Worm (Caenorhabditis elegans): ENCODE measurements around the gene mct-5.

Gene mct-5

DNA sequence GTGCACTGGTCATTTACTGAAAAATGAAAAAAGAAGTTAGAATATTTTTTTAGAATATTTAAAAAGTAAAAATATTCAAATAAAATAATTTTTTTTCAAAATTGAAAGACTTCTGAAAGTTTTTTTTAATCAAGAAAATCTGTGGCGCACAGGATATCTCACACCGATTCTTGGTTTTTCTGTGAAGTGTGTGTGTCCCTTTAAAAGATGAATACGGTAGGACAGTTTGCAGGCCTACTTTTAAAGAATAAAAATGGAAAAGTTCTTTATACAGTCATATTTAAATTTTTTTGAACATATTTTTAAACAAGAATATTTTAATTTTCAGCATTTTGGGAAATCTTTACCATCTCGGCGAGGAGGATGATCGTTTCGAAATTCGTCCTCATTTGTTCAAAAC is at the start of gene mct-5:
TSS of gene mct-5 (minus strand) at position 16 of the 400 bp plus-strand sequence.
- TF ChIP-seq ztf-29 (GFP tag; IDR thresholded peaks at IDR 0.05) (no peak), ref-1 (GFP tag; conservative IDR thresholded peaks at IDR 0.05) (no peak), cog-1 (tag; optimal IDR thresholded peaks at IDR 0.05) (no peak), flt-1 (GFP tag; IDR thresholded peaks at IDR 0.05) (no peak), ztf-23 (GFP tag; IDR thresholded peaks at IDR 0.05) (no peak), tab-1 (GFP tag; IDR thresholded peaks at IDR 0.05) (no peak), klf-2 (GFP tag; conservative IDR thresholded peaks at IDR 0.05) (no peak), T22C8.4 (GFP tag; IDR thresholded peaks at IDR 0.05) (no peak), med-1 (GFP tag; optimal IDR thresholded peaks at IDR 0.05; ENCODE audit: insufficient read depth) (no peak)

DNA sequence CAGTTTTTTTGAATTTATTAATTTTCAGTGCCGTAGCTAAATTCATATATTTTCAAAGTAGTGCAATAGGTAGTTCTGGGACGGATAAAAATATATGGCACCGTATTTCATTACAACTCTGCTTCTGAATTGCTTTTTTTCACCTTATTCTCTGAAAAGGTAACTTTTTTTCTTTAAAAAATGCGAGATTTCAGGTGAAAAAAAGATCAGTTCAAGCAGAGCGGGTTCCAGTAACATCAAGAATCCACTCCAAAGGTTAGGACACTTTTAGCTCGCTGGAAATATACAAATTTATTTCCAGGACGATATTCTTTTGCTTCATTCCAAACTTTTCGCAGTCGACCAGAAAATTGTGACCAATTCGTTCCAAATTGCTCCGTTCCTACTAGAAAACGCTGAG is 49.7 kb upstream of the mct-5 start, which contains the start of gene T07F8.1:
TSS of gene T07F8.1 (plus strand) at position 301 of the 400 bp plus-strand sequence.
- TF ChIP-seq med-1 (GFP tag; optimal IDR thresholded peaks at IDR 0.05; ENCODE audit: insufficient read depth) (no peak), ref-1 (GFP tag; conservative IDR thresholded peaks at IDR 0.05) (no peak), ztf-23 (GFP tag; IDR thresholded peaks at IDR 0.05) (no peak), T22C8.4 (GFP tag; IDR thresholded peaks at IDR 0.05) (no peak), flt-1 (GFP tag; IDR thresholded peaks at IDR 0.05) (no peak), tab-1 (GFP tag; IDR thresholded peaks at IDR 0.05) (no peak), ztf-29 (GFP tag; IDR thresholded peaks at IDR 0.05) (no peak), klf-2 (GFP tag; conservative IDR thresholded peaks at IDR 0.05) (no peak), cog-1 (tag; optimal IDR thresholded peaks at IDR 0.05) (no peak)

DNA sequence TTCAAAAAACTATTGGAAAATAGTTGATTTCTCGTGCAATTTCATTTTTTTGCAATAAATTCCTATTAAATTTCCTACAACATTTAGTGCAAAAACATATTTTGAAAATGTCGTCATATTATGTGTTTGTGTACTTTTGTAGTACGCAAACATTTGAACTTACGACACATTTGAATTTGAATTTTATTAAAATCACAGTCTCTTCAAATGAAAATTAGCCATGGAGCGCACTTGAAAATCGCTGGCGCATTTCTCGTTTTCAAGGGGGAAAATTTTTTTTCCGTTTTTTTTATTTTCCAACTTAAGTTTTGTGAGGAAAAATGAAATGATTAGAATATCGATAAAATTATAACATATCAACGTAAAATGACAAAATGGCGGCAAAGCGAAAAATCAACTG is 49.2 kb upstream of the mct-5 start:
- TF ChIP-seq ztf-23 (GFP tag; IDR thresholded peaks at IDR 0.05) (no peak), klf-2 (GFP tag; conservative IDR thresholded peaks at IDR 0.05) (no peak), cog-1 (tag; optimal IDR thresholded peaks at IDR 0.05) (no peak), ztf-29 (GFP tag; IDR thresholded peaks at IDR 0.05) (no peak), T22C8.4 (GFP tag; IDR thresholded peaks at IDR 0.05) (no peak), med-1 (GFP tag; optimal IDR thresholded peaks at IDR 0.05; ENCODE audit: insufficient read depth) (no peak), flt-1 (GFP tag; IDR thresholded peaks at IDR 0.05) (no peak), ref-1 (GFP tag; conservative IDR thresholded peaks at IDR 0.05) (no peak), tab-1 (GFP tag; IDR thresholded peaks at IDR 0.05) (no peak)

DNA sequence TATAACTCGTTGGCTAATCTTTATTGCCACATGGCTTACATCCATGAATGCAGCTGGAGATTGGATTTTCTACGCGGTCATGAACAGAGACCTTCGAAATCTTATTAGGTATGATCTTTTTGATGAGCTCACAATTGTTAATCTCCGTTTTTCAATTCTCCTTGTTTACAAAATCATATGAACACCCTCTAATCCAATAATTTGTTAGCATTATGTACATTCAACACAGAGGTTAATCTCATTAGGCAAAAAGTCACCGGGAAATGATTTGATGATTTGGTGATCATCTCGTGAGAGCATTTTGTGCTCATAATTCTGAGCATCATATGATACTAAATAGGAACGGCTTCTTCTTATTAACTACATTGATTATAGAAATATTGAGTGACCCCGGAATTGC is 47.8 kb upstream of the mct-5 start:
- TF ChIP-seq klf-2 (GFP tag; conservative IDR thresholded peaks at IDR 0.05) (no peak), cog-1 (tag; optimal IDR thresholded peaks at IDR 0.05) (no peak), ztf-23 (GFP tag; IDR thresholded peaks at IDR 0.05) (no peak), T22C8.4 (GFP tag; IDR thresholded peaks at IDR 0.05) (no peak), ztf-29 (GFP tag; IDR thresholded peaks at IDR 0.05) (no peak), tab-1 (GFP tag; IDR thresholded peaks at IDR 0.05) (no peak), ref-1 (GFP tag; conservative IDR thresholded peaks at IDR 0.05) (no peak), med-1 (GFP tag; optimal IDR thresholded peaks at IDR 0.05; ENCODE audit: insufficient read depth) (no peak), flt-1 (GFP tag; IDR thresholded peaks at IDR 0.05) (no peak)

DNA sequence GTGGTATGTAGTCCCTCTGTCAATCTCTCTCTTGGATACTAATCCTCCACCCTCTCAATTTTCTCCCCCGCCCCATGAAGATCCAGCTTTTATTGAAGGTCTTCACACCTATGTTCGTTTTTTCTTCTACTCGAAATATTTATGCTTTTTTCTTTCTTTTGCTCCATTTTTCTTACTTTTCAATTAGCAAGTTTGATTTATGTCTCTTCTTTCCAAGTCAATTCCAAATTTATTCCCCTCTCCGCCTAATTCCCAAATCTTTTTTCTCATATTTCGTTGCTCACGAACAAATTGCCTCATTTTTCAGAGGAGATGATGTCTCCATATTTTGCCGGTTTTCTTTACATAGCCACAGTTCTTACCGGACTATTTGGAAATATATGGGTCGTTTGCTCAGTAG is 45.9 kb upstream of the mct-5 start, which contains the start of gene npr-31:
TSS of gene npr-31 (plus strand) at position 301 of the 400 bp plus-strand sequence.
- no peak for TF ChIP-seq flt-1 (GFP tag; IDR thresholded peaks at IDR 0.05)

DNA sequence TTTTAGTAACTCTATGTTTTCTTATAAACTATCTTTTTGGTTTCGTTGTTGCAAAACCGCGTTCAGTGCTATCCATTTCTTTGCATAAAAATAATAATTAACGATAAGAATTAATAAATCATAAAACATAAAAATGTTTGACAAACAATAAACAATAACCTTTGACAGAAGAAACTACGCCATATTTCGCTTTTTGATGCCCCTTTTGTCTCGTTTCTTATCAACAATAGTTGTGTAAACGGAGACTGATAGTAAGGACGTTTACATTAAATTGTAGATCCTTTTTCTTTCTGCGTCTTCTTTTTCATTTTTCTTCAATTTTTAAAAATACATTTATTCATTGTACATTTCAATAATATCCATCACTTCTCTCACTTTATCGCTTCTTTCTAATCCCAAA is 40.7 kb upstream of the mct-5 start:
- TF ChIP-seq ref-1 (GFP tag; conservative IDR thresholded peaks at IDR 0.05) (no peak), klf-2 (GFP tag; conservative IDR thresholded peaks at IDR 0.05) (no peak), flt-1 (GFP tag; IDR thresholded peaks at IDR 0.05) (no peak), tab-1 (GFP tag; IDR thresholded peaks at IDR 0.05) (no peak), med-1 (GFP tag; optimal IDR thresholded peaks at IDR 0.05; ENCODE audit: insufficient read depth) (no peak), ztf-23 (GFP tag; IDR thresholded peaks at IDR 0.05) (no peak), ztf-29 (GFP tag; IDR thresholded peaks at IDR 0.05) (no peak), cog-1 (tag; optimal IDR thresholded peaks at IDR 0.05) (no peak), T22C8.4 (GFP tag; IDR thresholded peaks at IDR 0.05) (no peak)

DNA sequence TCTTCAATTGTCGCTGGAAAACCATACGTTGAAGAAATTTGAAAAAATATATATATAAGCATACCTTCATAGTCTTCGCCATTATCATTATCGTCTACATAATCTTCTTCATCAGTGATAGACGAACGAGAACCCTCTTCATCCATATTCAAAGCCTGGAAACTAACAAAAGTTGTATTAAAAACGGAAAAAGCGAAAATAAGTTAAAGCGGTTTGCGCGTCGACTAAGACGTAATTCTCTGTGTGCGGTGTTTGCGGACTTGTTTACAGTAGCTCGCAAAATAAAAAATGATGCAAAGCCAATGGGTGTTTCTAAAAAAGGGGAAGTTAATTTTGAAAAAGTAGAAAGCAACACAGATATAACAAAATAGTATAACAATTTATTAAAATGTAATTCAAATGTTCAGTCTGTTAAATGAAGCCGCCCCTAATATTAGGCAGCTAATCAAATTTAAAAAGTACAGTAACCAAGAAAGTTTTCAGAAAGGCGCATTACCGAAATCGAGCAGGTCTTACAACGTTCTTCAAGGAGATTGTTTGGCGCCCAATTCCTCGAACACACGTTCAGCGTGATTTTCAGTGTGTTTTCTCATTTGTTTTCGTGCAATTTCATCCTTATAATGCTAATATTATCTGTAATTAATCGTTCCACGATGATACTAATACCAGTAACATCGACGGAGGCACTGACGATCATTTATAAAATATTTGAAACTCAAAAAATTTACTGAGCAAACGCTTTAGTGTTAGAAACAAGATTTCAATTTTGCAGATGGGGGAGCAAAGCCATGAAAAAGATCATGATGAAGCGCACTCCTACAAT is 33.7 kb upstream of the mct-5 start, which contains the start of the genes T07F8.4 and gld-3:
TSS of gene T07F8.4 (minus strand) at position 162 of the 823 bp plus-strand sequence.
TSS of gene gld-3 (plus strand) at position 773 of the 823 bp plus-strand sequence.
- no peak for TF ChIP-seq tab-1 (GFP tag; IDR thresholded peaks at IDR 0.05)
- no peak for TF ChIP-seq med-1 (GFP tag; optimal IDR thresholded peaks at IDR 0.05; ENCODE audit: insufficient read depth)
- no peak for TF ChIP-seq T22C8.4 (GFP tag; IDR thresholded peaks at IDR 0.05)
- TF ChIP-seq ref-1 (GFP tag; conservative IDR thresholded peaks at IDR 0.05): no peak
- no peak for TF ChIP-seq cog-1 (tag; optimal IDR thresholded peaks at IDR 0.05)
- TF ChIP-seq ztf-23 (GFP tag; IDR thresholded peaks at IDR 0.05): no peak
- no peak for TF ChIP-seq flt-1 (GFP tag; IDR thresholded peaks at IDR 0.05)
- TF ChIP-seq ztf-29 (GFP tag; IDR thresholded peaks at IDR 0.05): no peak
- TF ChIP-seq klf-2 (GFP tag; conservative IDR thresholded peaks at IDR 0.05): no peak

DNA sequence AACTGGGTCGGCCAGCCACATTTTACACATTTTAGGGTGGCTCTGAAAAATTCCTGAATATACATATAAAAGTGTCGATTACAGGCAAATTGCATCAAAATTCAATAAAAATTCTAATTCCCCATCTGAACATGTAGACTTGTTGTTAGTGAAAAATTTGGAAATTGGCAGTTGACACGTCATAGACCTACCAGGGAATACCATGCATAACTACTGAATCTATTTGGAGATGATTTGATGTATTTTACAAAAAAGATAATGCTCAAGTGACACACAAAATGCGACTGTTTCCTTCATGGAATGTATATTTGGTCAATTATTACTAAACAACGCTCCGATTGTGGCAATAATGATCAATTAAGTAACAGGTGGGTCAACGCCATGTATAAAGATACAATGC is 28.1 kb upstream of the mct-5 start, which contains the start of gene F10E7.1:
TSS of gene F10E7.1 (plus strand) at position 301 of the 400 bp plus-strand sequence.
- no peak for TF ChIP-seq ztf-29 (GFP tag; IDR thresholded peaks at IDR 0.05)
- no peak for TF ChIP-seq flt-1 (GFP tag; IDR thresholded peaks at IDR 0.05)
- TF ChIP-seq ztf-23 (GFP tag; IDR thresholded peaks at IDR 0.05): no peak
- no peak for TF ChIP-seq tab-1 (GFP tag; IDR thresholded peaks at IDR 0.05)
- TF ChIP-seq cog-1 (tag; optimal IDR thresholded peaks at IDR 0.05): no peak
- no peak for TF ChIP-seq ref-1 (GFP tag; conservative IDR thresholded peaks at IDR 0.05)
- TF ChIP-seq klf-2 (GFP tag; conservative IDR thresholded peaks at IDR 0.05): no peak
- TF ChIP-seq T22C8.4 (GFP tag; IDR thresholded peaks at IDR 0.05): no peak

DNA sequence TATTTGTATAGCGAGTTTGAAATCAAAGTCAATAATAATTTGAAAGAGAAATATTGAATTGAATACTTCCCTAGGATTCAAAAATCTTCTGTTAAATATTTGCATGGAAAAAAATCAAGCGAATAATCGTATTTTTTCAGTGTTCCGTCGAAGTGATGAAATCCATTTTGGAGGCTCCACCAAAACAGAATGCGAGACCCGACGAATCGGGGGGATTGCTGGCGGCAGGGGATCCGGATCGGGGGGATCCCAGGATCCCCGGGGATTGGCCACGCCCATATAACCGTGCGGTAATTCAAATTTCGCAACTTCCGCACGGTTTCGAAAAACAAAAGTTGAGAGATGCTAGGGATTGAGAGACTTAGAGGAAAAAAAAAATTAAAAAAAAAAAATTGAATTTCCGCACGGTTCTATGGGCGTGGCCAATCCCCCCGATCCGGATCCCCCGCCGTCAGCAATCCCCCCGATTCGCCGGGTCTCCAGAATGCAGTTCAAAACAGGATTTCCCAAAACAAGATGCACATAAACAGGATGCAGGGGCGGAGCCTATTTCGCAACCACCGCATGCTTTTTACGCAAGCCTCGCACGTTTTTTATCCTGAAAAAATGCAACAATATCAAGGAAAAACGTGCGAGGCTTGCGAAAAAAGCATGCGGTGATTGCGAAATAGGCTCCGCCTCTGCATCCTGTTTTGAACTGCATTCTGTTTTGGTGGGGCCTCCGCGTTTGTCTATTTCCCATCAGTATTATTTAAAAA is 24.4 kb upstream of the mct-5 start, which contains the start of gene F10E7.11:
TSS of gene F10E7.11 (minus strand) at position 232 of the 758 bp plus-strand sequence.
- TF ChIP-seq flt-1 (GFP tag; IDR thresholded peaks at IDR 0.05) (no peak), cog-1 (tag; optimal IDR thresholded peaks at IDR 0.05) (no peak), tab-1 (GFP tag; IDR thresholded peaks at IDR 0.05) (no peak), med-1 (GFP tag; optimal IDR thresholded peaks at IDR 0.05; ENCODE audit: insufficient read depth) (no peak), T22C8.4 (GFP tag; IDR thresholded peaks at IDR 0.05) (no peak), ztf-23 (GFP tag; IDR thresholded peaks at IDR 0.05) (no peak), klf-2 (GFP tag; conservative IDR thresholded peaks at IDR 0.05) (no peak), ztf-29 (GFP tag; IDR thresholded peaks at IDR 0.05) (no peak), ref-1 (GFP tag; conservative IDR thresholded peaks at IDR 0.05) (no peak)

Measured in whole organism, midembryonic.